Fruit fly (Drosophila melanogaster): Measurements from ENCODE around the gene aly.

Gene aly

dm6 chr3L:3035769-3036583, 9.7 kb upstream of the aly start (continued):
- TF ChIP-seq ara (GFP tag; IDR thresholded peaks at IDR 0.05) (peak; percentile 72), ken (GFP tag; IDR thresholded peaks at IDR 0.05) (peak; percentile 41; the same call in 2 of the 3 replicates), CG7963 (GFP tag; IDR thresholded peaks at IDR 0.05; ENCODE audit: partially characterized antibody) (no peak), CTCF (GFP tag; optimal IDR thresholded peaks at IDR 0.05) (peak; percentile 27), jing (GFP tag; optimal IDR thresholded peaks at IDR 0.05) (peak; percentile 53), Myb (GFP tag; optimal IDR thresholded peaks at IDR 0.05) (peak; percentile 21), NC2β (GFP tag; optimal IDR thresholded peaks at IDR 0.05) (peak; percentile 4), hkb (optimal IDR thresholded peaks at IDR 0.05) (no peak), hkb (GFP tag; IDR thresholded peaks at IDR 0.05) (peak; percentile 88), tio (GFP tag; optimal IDR thresholded peaks at IDR 0.05) (peak; percentile 81), CG13424 (tag; optimal IDR thresholded peaks at IDR 0.05) (peak; percentile 91), CG9876 (GFP tag; optimal IDR thresholded peaks at IDR 0.05) (peak; percentile 33), Mad (GFP tag; optimal IDR thresholded peaks at IDR 0.05) (peak; percentile 54), lbe (GFP tag; optimal IDR thresholded peaks at IDR 0.05) (peak; percentile 57), CG17361 (GFP tag; IDR thresholded peaks at IDR 0.05) (peak; percentile 90), CG12391 (tag; optimal IDR thresholded peaks at IDR 0.05) (peak; percentile 89), Scr (GFP tag; IDR thresholded peaks at IDR 0.05; ENCODE audit: partially characterized antibody) (no peak), Xbp1 (GFP tag; optimal IDR thresholded peaks at IDR 0.05) (peak; percentile 78), CG14965 (GFP tag; optimal IDR thresholded peaks at IDR 0.05; ENCODE audit: borderline replicate concordance) (peak; percentile 7), unpg (GFP tag; optimal IDR thresholded peaks at IDR 0.05) (peak; percentile 91), CG1024 (GFP tag; IDR thresholded peaks at IDR 0.05) (peak; percentile 44; the same call in 1 of the 2 replicates), Max (GFP tag; optimal IDR thresholded peaks at IDR 0.05) (peak; percentile 82), scrt (GFP tag; optimal IDR thresholded peaks at IDR 0.05) (peak; percentile 86), Sry-β (GFP tag; optimal IDR thresholded peaks at IDR 0.05) (peak; percentile 29), nerfin-1 (tag; optimal IDR thresholded peaks at IDR 0.05) (peak; percentile 85), CG5180 (GFP tag; optimal IDR thresholded peaks at IDR 0.05) (peak; percentile 77), CG3407 (GFP tag; optimal IDR thresholded peaks at IDR 0.05) (peak; percentile 66), CG15601 (tag; optimal IDR thresholded peaks at IDR 0.05) (peak; percentile 87), B-H1 (GFP tag; IDR thresholded peaks at IDR 0.05) (peak; percentile 52; the same call in 1 of the 3 replicates), NC2α (GFP tag; optimal IDR thresholded peaks at IDR 0.05) (peak; percentile 27), da (GFP tag; optimal IDR thresholded peaks at IDR 0.05) (peak; percentile 14), HLH3B (GFP tag; IDR thresholded peaks at IDR 0.05) (peak; percentile 75), CG30403 (GFP tag; optimal IDR thresholded peaks at IDR 0.05) (peak; percentile 86), CG6813 (GFP tag; optimal IDR thresholded peaks at IDR 0.05) (peak; percentile 91), hb (GFP tag; IDR thresholded peaks at IDR 0.05; ENCODE audit: partially characterized antibody) (no peak), crp (GFP tag; optimal IDR thresholded peaks at IDR 0.05) (peak in 1 of 2 experiments; percentile 25), zf30C (GFP tag; optimal IDR thresholded peaks at IDR 0.05) (no peak), gt (GFP tag; IDR thresholded peaks at IDR 0.05) (no peak), peb (GFP tag; IDR thresholded peaks at IDR 0.05) (0 out of 2 replicates have a peak, but pooled peaks have one; percentile 19), aop (GFP tag; IDR thresholded peaks at IDR 0.05) (peak; percentile 56; the same call in 1 of the 2 replicates), CoRest (tag; optimal IDR thresholded peaks at IDR 0.05) (peak; percentile 92), ewg (GFP tag; optimal IDR thresholded peaks at IDR 0.05) (peak; percentile 58), fd96Cb (tag; optimal IDR thresholded peaks at IDR 0.05) (peak; percentile 81), CG11560 (tag; IDR thresholded peaks at IDR 0.05) (no peak), Jarid2 (GFP tag; optimal IDR thresholded peaks at IDR 0.05) (peak; percentile 68), sd (tag; optimal IDR thresholded peaks at IDR 0.05) (peak; percentile 68), CG2129 (GFP tag; IDR thresholded peaks at IDR 0.05; ENCODE audit: partially characterized antibody) (no peak), crol (GFP tag; IDR thresholded peaks at IDR 0.05) (no peak), lmd (GFP tag; IDR thresholded peaks at IDR 0.05) (peak; percentile 72)

All from whole organism, embryonic.